Fruit fly (Drosophila melanogaster) whole organism, wandering third instar larva: ENCODE data around the gene FoxK.

Experiments used
- CG32264 ChIP-seq: fragments of 200-800 bp; sonication (Bioruptor generic); optimal IDR thresholded peaks from 2 replicates; lab custom pipeline; 2016; ENCODE audit warnings: missing biosample characterization, missing genetic modification characterization
- CG9705 ChIP-seq: fragments of 200-800 bp; sonication (Bioruptor generic); optimal IDR thresholded peaks from 2 replicates; lab custom pipeline; 2018; ENCODE audit warnings: missing biosample characterization, mild to moderate bottlenecking, missing genetic modification characterization
- CrebA ChIP-seq: fragments of 200-800 bp; sonication (Bioruptor generic); optimal IDR thresholded peaks from 2 replicates; lab custom pipeline; 2016; ENCODE audit warnings: missing biosample characterization, mild to moderate bottlenecking, missing genetic modification characterization, borderline replicate concordance
- Dif ChIP-seq: fragments of 200-275, 200-300 bp; sonication (Bioruptor generic); optimal IDR thresholded peaks from 2 replicates; lab custom pipeline; 2018; ENCODE audit warnings: missing biosample characterization, missing genetic modification characterization; ENCODE audit not compliant: partially characterized antibody
- GATAd ChIP-seq: sonication (Bioruptor generic); optimal IDR thresholded peaks from 2 replicates; lab custom pipeline; 2016; ENCODE audit warnings: missing biosample characterization, missing genetic modification characterization
- HLH106 ChIP-seq: fragments of 200-800 bp; optimal IDR thresholded peaks from 3 replicates; lab custom pipeline; 2019; ENCODE audit warnings: missing biosample characterization, mild to moderate bottlenecking, missing genetic modification characterization, moderate library complexity
- Hnf4 ChIP-seq: fragments of 200-800 bp; sonication (Bioruptor generic); optimal IDR thresholded peaks from 2 replicates; lab custom pipeline; 2016; ENCODE audit warnings: missing biosample characterization, mild to moderate bottlenecking, missing genetic modification characterization
- Hr83 ChIP-seq: fragments of 200-300 bp; sonication (Bioruptor generic); optimal IDR thresholded peaks from 2 replicates; lab custom pipeline; 2016; ENCODE audit warnings: missing biosample characterization, mild to moderate bottlenecking, missing genetic modification characterization, moderate library complexity; ENCODE audit not compliant: poor library complexity, severe bottlenecking
- Jra ChIP-seq: sonication (Bioruptor generic); optimal IDR thresholded peaks from 2 replicates; lab custom pipeline; 2016; ENCODE audit warnings: missing biosample characterization, missing genetic modification characterization
- Mio ChIP-seq: sonication (Bioruptor generic); optimal IDR thresholded peaks from 2 replicates; lab custom pipeline; 2016; ENCODE audit warnings: missing biosample characterization, missing genetic modification characterization
- Myc ChIP-seq: fragments of >200 bp; optimal IDR thresholded peaks from 2 replicates; lab custom pipeline; 2017
- N ChIP-seq: fragments of >200 bp; optimal IDR thresholded peaks from 2 replicates; lab custom pipeline; 2018; ENCODE audit warnings: missing biosample characterization, missing external identifiers, missing genetic modification characterization
- OdsH ChIP-seq: fragments of 200-800 bp; sonication (Bioruptor generic); optimal IDR thresholded peaks from 2 replicates; lab custom pipeline; 2016; ENCODE audit warnings: missing biosample characterization, mild to moderate bottlenecking, missing genetic modification characterization
- Rel ChIP-seq, 2 experiments: fragments of 200-800 bp; sonication (Bioruptor generic) in 1 of 2; optimal IDR thresholded peaks; 2 replicates in 1 of 2; 3 replicates in 1 of 2; lab custom pipeline; 2016 to 2019; ENCODE audit warnings: mild to moderate bottlenecking in 2 of 2, missing biosample characterization in 2 of 2, missing genetic modification characterization in 2 of 2, moderate library complexity in 1 of 2
- Sp1 ChIP-seq: fragments of 200-800 bp; sonication (Bioruptor generic); optimal IDR thresholded peaks from 3 replicates; lab custom pipeline; 2019; ENCODE audit warnings: missing biosample characterization, mild to moderate bottlenecking, missing genetic modification characterization, moderate library complexity
- Vsx2 ChIP-seq: fragments of 200-300, 225-300 bp; sonication (Bioruptor generic); optimal IDR thresholded peaks from 2 replicates; lab custom pipeline; 2018; ENCODE audit warnings: missing biosample characterization, missing genetic modification characterization; ENCODE audit not compliant: partially characterized antibody
- br ChIP-seq: fragments of 200-800 bp; sonication (Bioruptor generic); optimal IDR thresholded peaks from 2 replicates; lab custom pipeline; 2016; ENCODE audit warnings: missing biosample characterization, missing genetic modification characterization
- brk ChIP-seq: fragments of 200-800 bp; sonication (Bioruptor generic); optimal IDR thresholded peaks from 2 replicates; lab custom pipeline; 2016; ENCODE audit warnings: missing biosample characterization, mild to moderate bottlenecking, missing genetic modification characterization
- dl ChIP-seq, 2 experiments: fragments of 175-275, 200-275 bp in 1 of 2; fragments of 200-275 bp in 1 of 2; sonication (Bioruptor generic); optimal IDR thresholded peaks; lab custom pipeline; 2018; ENCODE audit warnings: mild to moderate bottlenecking in 2 of 2, missing biosample characterization in 2 of 2, missing genetic modification characterization in 2 of 2, moderate library complexity in 2 of 2; ENCODE audit not compliant: partially characterized antibody in 2 of 2, insufficient read depth in 1 of 2
- dmrt93B ChIP-seq: fragments of 200-800 bp; sonication (Bioruptor generic); optimal IDR thresholded peaks from 2 replicates; lab custom pipeline; 2018; ENCODE audit warnings: missing biosample characterization, mild to moderate bottlenecking, missing genetic modification characterization
- dsf ChIP-seq: sonication (Bioruptor generic); optimal IDR thresholded peaks from 2 replicates; lab custom pipeline; 2016; ENCODE audit warnings: missing biosample characterization, missing genetic modification characterization, borderline replicate concordance
- ey ChIP-seq: fragments of 200-800 bp; sonication (Bioruptor generic); optimal IDR thresholded peaks from 2 replicates; lab custom pipeline; 2016; ENCODE audit warnings: missing biosample characterization, missing genetic modification characterization
- foxo ChIP-seq, 2 experiments: fragments of 200-800 bp; sonication (Bioruptor generic); optimal IDR thresholded peaks; 2 replicates in 1 of 2; 3 replicates in 1 of 2; lab custom pipeline; 2016 to 2017; ENCODE audit warnings: missing biosample characterization in 2 of 2, missing genetic modification characterization in 2 of 2
- fru ChIP-seq: fragments of 200-800 bp; sonication (Bioruptor generic); optimal IDR thresholded peaks from 3 replicates; lab custom pipeline; 2016; ENCODE audit warnings: missing biosample characterization, mild to moderate bottlenecking, missing genetic modification characterization
- h ChIP-seq: fragments of 200-800 bp; sonication (Bioruptor generic); optimal IDR thresholded peaks from 3 replicates; lab custom pipeline; 2016; ENCODE audit warnings: missing biosample characterization, mild to moderate bottlenecking, missing genetic modification characterization
- jim ChIP-seq: fragments of 175-275, 200-325 bp; sonication (Bioruptor generic); optimal IDR thresholded peaks from 2 replicates; lab custom pipeline; 2016; ENCODE audit warnings: missing biosample characterization, mild to moderate bottlenecking, missing genetic modification characterization
- pan ChIP-seq: fragments of >200 bp; optimal IDR thresholded peaks from 2 replicates; lab custom pipeline; 2017
- psq ChIP-seq: fragments of 200-800 bp; sonication (Bioruptor generic); optimal IDR thresholded peaks from 3 replicates; lab custom pipeline; 2017; ENCODE audit warnings: missing biosample characterization, mild to moderate bottlenecking, missing genetic modification characterization, moderate library complexity
- rgr ChIP-seq: fragments of 200-800 bp; sonication (Bioruptor generic); optimal IDR thresholded peaks from 3 replicates; lab custom pipeline; 2016; ENCODE audit warnings: missing biosample characterization, mild to moderate bottlenecking, missing genetic modification characterization
- sage ChIP-seq: fragments of 200-800 bp; sonication (Bioruptor generic); optimal IDR thresholded peaks from 2 replicates; lab custom pipeline; 2016; ENCODE audit warnings: missing biosample characterization, mild to moderate bottlenecking, missing genetic modification characterization
- sv ChIP-seq: fragments of 200-800 bp; sonication (Bioruptor generic); optimal IDR thresholded peaks from 3 replicates; lab custom pipeline; 2016; ENCODE audit warnings: missing biosample characterization, missing genetic modification characterization
- usp ChIP-seq: fragments of >200 bp; optimal IDR thresholded peaks from 2 replicates; lab custom pipeline; 2017; ENCODE audit warnings: missing biosample characterization, missing genetic modification characterization
- woc ChIP-seq: sonication (Bioruptor generic); optimal IDR thresholded peaks from 2 replicates; lab custom pipeline; 2016; ENCODE audit warnings: missing biosample characterization, mild to moderate bottlenecking, missing genetic modification characterization

FoxK gene

DNA sequence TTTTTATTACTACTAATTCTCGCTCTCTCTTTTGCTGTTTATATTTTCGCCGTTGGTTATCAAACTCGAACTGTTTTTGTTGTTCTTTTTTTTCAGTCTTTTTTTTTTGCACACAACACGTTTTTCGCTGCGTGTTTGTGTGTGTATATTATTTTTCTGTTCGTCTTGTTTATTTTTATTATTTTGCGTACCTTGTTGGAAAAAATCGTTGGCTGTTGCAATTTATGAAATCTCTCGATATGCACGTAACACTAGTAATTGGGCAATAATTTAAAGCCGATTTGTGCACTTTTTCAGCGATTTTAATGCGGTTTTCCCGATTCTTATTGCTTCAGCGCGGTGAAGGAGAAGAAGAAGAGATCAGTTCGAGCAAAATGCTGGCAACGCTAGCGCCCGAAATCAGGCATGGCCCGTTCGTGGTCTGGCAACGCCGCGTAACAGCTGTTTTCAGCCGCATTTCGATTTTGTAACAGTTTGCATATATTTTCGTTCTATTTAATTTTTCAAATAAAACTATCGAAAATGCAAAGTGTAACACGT is at the start of gene FoxK, which contains the start of gene mRpL2:
Gene FoxK, minus strand, starts transcription at position 365 of the 540 bp plus-strand sequence.
Gene mRpL2, plus strand, starts transcription at position 429 of the 540 bp plus-strand sequence.
- no peak for TF ChIP-seq h (GFP tag; lab: Kevin White, UChicago)
- peak; percentile 27 for TF ChIP-seq woc (GFP tag; lab: Kevin White, UChicago)
- peak; percentile 12 for TF ChIP-seq CG32264
- peak; percentile 41 for TF ChIP-seq dsf (GFP tag; lab: Kevin White, UChicago)
- peak; percentile 25 to 56 for TF ChIP-seq foxo (GFP tag; optimal IDR thresholded peaks at IDR 0.05; lab: Kevin White, UChicago)
- peak; percentile 24 for TF ChIP-seq fru
- TF ChIP-seq sage (GFP tag; lab: Kevin White, UChicago), result peak; percentile 82
- TF ChIP-seq br, result no peak
- TF ChIP-seq Jra, result peak; percentile 14
- peak; percentile 1 for TF ChIP-seq Dif (GFP tag; lab: Kevin White, UChicago)
- TF ChIP-seq Myc, result peak; percentile 9
- peak; percentile 37 for TF ChIP-seq brk (GFP tag; lab: Kevin White, UChicago)
- TF ChIP-seq Mio (GFP tag; lab: Kevin White, UChicago), result no peak
- peak; percentile 25 for TF ChIP-seq HLH106 (tag; lab: Kevin White, UChicago)
- peak; percentile 55 for TF ChIP-seq psq (GFP tag; lab: Kevin White, UChicago)
- TF ChIP-seq Rel (GFP tag; optimal IDR thresholded peaks at IDR 0.05; lab: Kevin White, UChicago), result peak; percentile 87
- peak; percentile 78 for TF ChIP-seq Rel (tag; optimal IDR thresholded peaks at IDR 0.05; lab: Kevin White, UChicago)
- TF ChIP-seq Sp1, result peak; percentile 81
- TF ChIP-seq Hnf4 (GFP tag; lab: Kevin White, UChicago), result peak; percentile 46
- peak; percentile 38 for TF ChIP-seq rgr
- TF ChIP-seq CG9705 (GFP tag; lab: Kevin White, UChicago), result peak; percentile 9
- TF ChIP-seq Hr83 (GFP tag; lab: Kevin White, UChicago), result no peak
- TF ChIP-seq GATAd (GFP tag; lab: Kevin White, UChicago), result no peak
- TF ChIP-seq ey (GFP tag; lab: Kevin White, UChicago), result no peak
- no peak for TF ChIP-seq sv (GFP tag; lab: Kevin White, UChicago)

DNA sequence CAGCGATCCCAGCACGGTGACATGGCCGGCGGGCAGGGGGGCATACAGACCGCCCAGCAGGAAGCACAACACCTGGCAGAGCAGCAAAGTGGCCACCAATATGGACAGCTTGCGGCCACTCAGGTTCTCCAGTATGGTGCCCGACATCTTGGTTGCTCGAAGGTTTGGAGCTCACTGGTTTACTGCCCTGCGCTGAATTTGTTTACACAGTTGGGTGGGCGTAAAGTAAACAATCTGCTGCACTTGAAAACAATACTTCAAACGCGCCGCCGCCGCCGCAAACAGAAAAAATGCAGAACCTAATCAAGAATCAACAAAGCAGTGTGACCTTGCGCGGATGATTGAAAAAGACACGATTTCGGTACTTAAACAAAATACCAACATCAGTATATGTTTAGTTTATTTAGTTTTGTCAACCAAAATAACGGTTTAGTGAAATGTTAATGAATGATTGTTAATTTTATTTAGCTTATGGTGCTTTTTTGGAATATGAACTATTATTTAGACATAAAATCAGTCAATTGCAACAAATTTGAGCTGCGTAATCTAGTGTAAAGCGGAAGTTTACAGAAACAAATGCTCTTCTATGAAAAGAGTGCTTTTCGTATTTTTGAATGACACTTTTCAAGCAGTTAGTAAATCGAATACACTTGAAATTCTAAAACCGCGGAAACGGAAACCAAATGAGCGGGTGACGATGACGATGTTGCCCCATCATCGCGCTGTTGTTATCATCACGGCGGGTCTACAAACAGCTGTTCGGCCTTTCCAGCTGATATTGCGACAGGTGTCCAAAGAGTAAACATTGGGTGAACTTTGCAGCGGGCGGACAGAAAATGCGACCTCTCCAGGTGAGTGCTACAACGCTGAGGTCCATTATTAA is 49.0 kb upstream of the FoxK start, which contains the start of the genes wls and Adck5:
Gene wls, minus strand, starts transcription at position 327 of the 883 bp plus-strand sequence.
Gene Adck5, plus strand, starts transcription at position 519 of the 883 bp plus-strand sequence.
- TF ChIP-seq ey (GFP tag; lab: Kevin White, UChicago) (peak; percentile 15), N (no peak), psq (GFP tag; lab: Kevin White, UChicago) (peak; percentile 9), dmrt93B (GFP tag; lab: Kevin White, UChicago) (peak; percentile 74), woc (GFP tag; lab: Kevin White, UChicago) (no peak), dsf (GFP tag; lab: Kevin White, UChicago) (no peak), h (GFP tag; lab: Kevin White, UChicago) (peak; percentile 72), rgr (peak; percentile 82), sage (GFP tag; lab: Kevin White, UChicago) (no peak), Sp1 (peak; percentile 57), jim (no peak), dl (GFP tag; optimal IDR thresholded peaks at IDR 0.05; lab: Kevin White, UChicago; ENCODE audit: insufficient read depth in 1 of 2, partially characterized antibody in 2 of 2) (no peak), Mio (GFP tag; lab: Kevin White, UChicago) (no peak), fru (peak; percentile 63), Hr83 (GFP tag; lab: Kevin White, UChicago) (peak; percentile 87), OdsH (GFP tag; lab: Kevin White, UChicago) (peak; percentile 64), HLH106 (tag; lab: Kevin White, UChicago) (peak; percentile 45), brk (GFP tag; lab: Kevin White, UChicago) (no peak), CG9705 (GFP tag; lab: Kevin White, UChicago) (peak; percentile 56), CG32264 (no peak), foxo (GFP tag; optimal IDR thresholded peaks at IDR 0.05; lab: Kevin White, UChicago) (peak in 1 of 2 experiments; percentile 30), Myc (no peak), br (peak; percentile 80)

DNA sequence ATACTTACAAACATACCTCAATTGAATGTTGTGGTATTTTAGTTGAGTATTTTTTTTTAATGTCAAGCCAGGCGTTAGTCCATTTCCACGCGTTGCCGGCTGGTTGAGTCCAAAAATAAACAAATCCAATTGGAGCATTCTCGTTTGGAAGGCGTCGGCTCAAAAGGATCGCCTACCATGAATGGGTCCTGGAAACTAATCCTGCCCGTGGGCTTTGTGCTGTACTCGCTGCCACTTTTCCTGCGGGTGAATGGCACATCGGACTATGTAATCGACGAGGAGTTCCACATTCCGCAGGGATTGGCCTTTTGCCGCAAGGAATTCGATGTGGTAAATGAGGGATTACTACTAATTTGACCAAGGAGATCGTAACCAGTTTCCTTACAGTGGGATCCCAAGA is 44.3 kb upstream of the FoxK start, which contains the start of gene Alg10:
Gene Alg10, plus strand, starts transcription at position 73 of the 400 bp plus-strand sequence.
- TF ChIP-seq psq (GFP tag; lab: Kevin White, UChicago), result no peak
- no peak for TF ChIP-seq Hnf4 (GFP tag; lab: Kevin White, UChicago)
- no peak for TF ChIP-seq GATAd (GFP tag; lab: Kevin White, UChicago)
- TF ChIP-seq woc (GFP tag; lab: Kevin White, UChicago), result no peak
- TF ChIP-seq CrebA (GFP tag; lab: Kevin White, UChicago), result no peak
- TF ChIP-seq OdsH (GFP tag; lab: Kevin White, UChicago), result no peak
- no peak for TF ChIP-seq CG9705 (GFP tag; lab: Kevin White, UChicago)
- TF ChIP-seq jim, result no peak
- no peak for TF ChIP-seq pan
- TF ChIP-seq brk (GFP tag; lab: Kevin White, UChicago), result no peak
- TF ChIP-seq foxo (GFP tag; optimal IDR thresholded peaks at IDR 0.05; lab: Kevin White, UChicago), result no peak
- no peak for TF ChIP-seq rgr
- TF ChIP-seq Sp1, result no peak
- no peak for TF ChIP-seq usp (GFP tag; lab: Kevin White, UChicago)
- TF ChIP-seq Vsx2, result no peak
- TF ChIP-seq, all 38 proteins: peak for 0
